Worm (Caenorhabditis elegans) whole organism, young adult: ENCODE results near the gene T27A1.3.
A peak's percentile ranks its signal among the peaks of the same experiment; 100 is the strongest.

Experiments used
- B0336.3 ChIP-seq: fragments of 200-800 bp; sonication (Bioruptor generic); IDR thresholded peaks from 2 replicates; pipeline ENCODE4 v1.3.6; 2022; ENCODE audit warnings: missing genetic modification characterization, missing compliant biosample characterization
- F33H1.4 ChIP-seq: fragments of 200-800 bp; sonication (Bioruptor generic); IDR thresholded peaks from 2 replicates; pipeline ENCODE4 v1.3.6; 2022; ENCODE audit warnings: missing genetic modification reagents, missing genetic modification characterization, missing compliant biosample characterization
- F49E8.2 ChIP-seq: sonication (generic microtip); optimal IDR thresholded peaks from 3 replicates; lab custom pipeline; 2017; ENCODE audit warnings: missing genetic modification characterization, mild to moderate bottlenecking, missing compliant biosample characterization, antibody characterized with exemption, moderate library complexity; ENCODE audit not compliant: insufficient read depth
- ZK185.1 ChIP-seq: sonication (generic microtip); optimal IDR thresholded peaks from 2 replicates; lab custom pipeline; 2016; ENCODE audit warnings: mild to moderate bottlenecking, missing genetic modification characterization, missing compliant biosample characterization; ENCODE audit not compliant: poor library complexity, severe bottlenecking
- ama-1 ChIP-seq, 3 experiments: fragments of 150-350 bp in 1 of 3; sonication (generic microtip) in 2 of 3; optimal IDR thresholded peaks; 2 replicates each; lab custom pipeline; 2014 to 2018; ENCODE audit warnings: missing biosample characterization in 2 of 3, missing genetic modification characterization in 2 of 3, missing genetic modification reagents in 2 of 3
- aptf-2 ChIP-seq: fragments of 200-800 bp; sonication (Bioruptor generic); conservative IDR thresholded peaks from 2 replicates; pipeline ENCODE4 v1.3.6; 2022; ENCODE audit warnings: missing genetic modification reagents, missing genetic modification characterization, missing compliant biosample characterization
- attf-3 ChIP-seq: fragments of 200-800 bp; sonication (Bioruptor generic); conservative IDR thresholded peaks from 2 replicates; pipeline ENCODE4 v1.3.6; 2022; ENCODE audit warnings: missing genetic modification reagents, missing genetic modification characterization, missing compliant biosample characterization
- attf-5 ChIP-seq: fragments of 200-800 bp; sonication (Bioruptor generic); optimal IDR thresholded peaks from 2 replicates; lab custom pipeline; 2018; ENCODE audit warnings: mild to moderate bottlenecking, missing genetic modification characterization, missing compliant biosample characterization
- cebp-2 ChIP-seq: fragments of 200-800 bp; sonication (Bioruptor generic); IDR thresholded peaks from 2 replicates; pipeline ENCODE4 v1.3.6; 2022; ENCODE audit warnings: missing genetic modification characterization, missing compliant biosample characterization
- ceh-27 ChIP-seq: fragments of 200-800 bp; sonication (Bioruptor generic); optimal IDR thresholded peaks from 2 replicates; lab custom pipeline; 2018; ENCODE audit warnings: mild to moderate bottlenecking, missing genetic modification characterization, moderate library complexity, missing compliant biosample characterization
- ceh-58 ChIP-seq: fragments of 200-800 bp; sonication (Bioruptor generic); IDR thresholded peaks from 2 replicates; pipeline ENCODE4 v1.3.6; 2022; ENCODE audit warnings: missing genetic modification characterization, missing compliant biosample characterization
- ceh-91 ChIP-seq: fragments of 200-800 bp; sonication (Bioruptor generic); IDR thresholded peaks from 2 replicates; pipeline ENCODE4 v1.3.6; 2022; ENCODE audit warnings: missing genetic modification reagents, missing genetic modification characterization, missing compliant biosample characterization
- die-1 ChIP-seq: sonication (generic microtip); optimal IDR thresholded peaks from 2 replicates; lab custom pipeline; 2016; ENCODE audit warnings: missing genotype, mild to moderate bottlenecking, missing genetic modification characterization, missing compliant biosample characterization
- dox-1 ChIP-seq: fragments of 200-800 bp; sonication (Bioruptor generic); IDR thresholded peaks from 2 replicates; pipeline ENCODE4 v1.3.6; 2022; ENCODE audit warnings: missing genetic modification reagents, missing genetic modification characterization, missing compliant biosample characterization
- egl-18 ChIP-seq: fragments of 200-800 bp; sonication (Bioruptor generic); IDR thresholded peaks from 2 replicates; pipeline ENCODE4 v1.3.6; 2022; ENCODE audit warnings: missing genetic modification reagents, missing genetic modification characterization, missing compliant biosample characterization
- ekl-4 ChIP-seq: fragments of 200-800 bp; sonication (Bioruptor generic); IDR thresholded peaks from 2 replicates; pipeline ENCODE4 v1.3.6; 2022; ENCODE audit warnings: missing genetic modification reagents, missing genetic modification characterization, missing compliant biosample characterization
- hlh-12 ChIP-seq: sonication (generic microtip); optimal IDR thresholded peaks from 2 replicates; lab custom pipeline; 2016; ENCODE audit warnings: missing genetic modification characterization, missing compliant biosample characterization
- hrde-1 ChIP-seq: sonication (generic microtip); optimal IDR thresholded peaks from 2 replicates; lab custom pipeline; 2016; ENCODE audit warnings: missing genetic modification characterization, mild to moderate bottlenecking, missing compliant biosample characterization, moderate library complexity, missing genotype, missing genetic modification reagents, borderline replicate concordance
- hsf-1 ChIP-seq: fragments of 200-800 bp; sonication (Bioruptor generic); IDR thresholded peaks from 2 replicates; pipeline ENCODE4 v1.3.6; 2022; ENCODE audit warnings: missing genetic modification reagents, missing genetic modification characterization, missing compliant biosample characterization
- lag-1 ChIP-seq: fragments of 200-800 bp; sonication (Bioruptor generic); IDR thresholded peaks from 2 replicates; pipeline ENCODE4 v1.3.6; 2022; ENCODE audit warnings: missing genetic modification reagents, missing genetic modification characterization, missing compliant biosample characterization
- let-607 ChIP-seq, 2 experiments: fragments of 200-800 bp in 1 of 2; sonication (Bioruptor generic) in 1 of 2; sonication (generic microtip) in 1 of 2; optimal IDR thresholded peaks; 2 replicates each; lab custom pipeline; 2016 to 2018; ENCODE audit warnings: mild to moderate bottlenecking in 2 of 2, missing compliant biosample characterization in 2 of 2, missing genetic modification characterization in 2 of 2, moderate library complexity in 2 of 2, missing genotype in 1 of 2
- lin-35 ChIP-seq, 3 experiments: fragments of 150-350 bp in 2 of 3; sonication (generic microtip) in 1 of 3; optimal IDR thresholded peaks; 2 replicates each; lab custom pipeline; 2014 to 2018; ENCODE audit warnings: missing biosample characterization in 3 of 3, missing genetic modification characterization in 3 of 3, missing genetic modification reagents in 3 of 3
- lsl-1 ChIP-seq: fragments of 200-800 bp; sonication (Bioruptor generic); optimal IDR thresholded peaks from 2 replicates; lab custom pipeline; 2018; ENCODE audit warnings: mild to moderate bottlenecking, missing genetic modification characterization, moderate library complexity, missing compliant biosample characterization
- mes-4 ChIP-seq: sonication (generic microtip); optimal IDR thresholded peaks from 2 replicates; lab custom pipeline; 2016; ENCODE audit warnings: missing genotype, missing genetic modification characterization, missing compliant biosample characterization
- nhr-90 ChIP-seq: sonication (generic microtip); optimal IDR thresholded peaks from 2 replicates; lab custom pipeline; 2016; ENCODE audit warnings: missing genotype, mild to moderate bottlenecking, missing genetic modification characterization, missing compliant biosample characterization
- pbrm-1 ChIP-seq: fragments of 200-800 bp; sonication (Bioruptor generic); IDR thresholded peaks from 2 replicates; pipeline ENCODE4 v1.3.6; 2022; ENCODE audit warnings: missing genetic modification reagents, missing genetic modification characterization, missing compliant biosample characterization
- rcor-1 ChIP-seq: fragments of 200-800 bp; sonication (Bioruptor generic); IDR thresholded peaks from 2 replicates; pipeline ENCODE4 v1.3.6; 2022; ENCODE audit warnings: missing genetic modification reagents, missing genetic modification characterization, missing compliant biosample characterization
- rec-8 ChIP-seq, 2 experiments: sonication (generic microtip); optimal IDR thresholded peaks; 2 replicates each; lab custom pipeline; 2016; ENCODE audit warnings: mild to moderate bottlenecking in 2 of 2, missing genetic modification characterization in 2 of 2, missing genetic modification reagents in 2 of 2, missing genotype in 2 of 2, missing biosample characterization in 1 of 2, missing compliant biosample characterization in 1 of 2, moderate library complexity in 1 of 2
- sdz-38 ChIP-seq: sonication (generic microtip); optimal IDR thresholded peaks from 2 replicates; lab custom pipeline; 2016; ENCODE audit warnings: missing genotype, missing genetic modification characterization, missing compliant biosample characterization
- sea-2 ChIP-seq: fragments of 200-800 bp; sonication (Bioruptor generic); IDR thresholded peaks from 2 replicates; pipeline ENCODE4 v1.3.6; 2022; ENCODE audit warnings: missing genetic modification characterization, missing compliant biosample characterization
- snpc-4 ChIP-seq, 5 experiments: fragments of 150-350 bp in 1 of 5; sonication (generic microtip) in 4 of 5; optimal IDR thresholded peaks; 2 replicates each; lab custom pipeline; 2014 to 2018; ENCODE audit warnings: missing genetic modification characterization in 5 of 5, missing biosample characterization in 3 of 5, antibody characterized with exemption in 2 of 5, mild to moderate bottlenecking in 2 of 5, missing compliant biosample characterization in 2 of 5, missing genotype in 2 of 5, moderate library complexity in 2 of 5, missing genetic modification reagents in 1 of 5
- somi-1 ChIP-seq: fragments of 200-800 bp; sonication (Bioruptor generic); optimal IDR thresholded peaks from 2 replicates; lab custom pipeline; 2018; ENCODE audit warnings: mild to moderate bottlenecking, missing genetic modification characterization, missing compliant biosample characterization
- sptf-2 ChIP-seq: fragments of 200-800 bp; sonication (Bioruptor generic); optimal IDR thresholded peaks from 2 replicates; lab custom pipeline; 2018; ENCODE audit warnings: mild to moderate bottlenecking, missing genetic modification characterization, missing compliant biosample characterization
- tlf-1 ChIP-seq: fragments of 200-800 bp; sonication (Bioruptor generic); optimal IDR thresholded peaks from 2 replicates; lab custom pipeline; 2018; ENCODE audit warnings: mild to moderate bottlenecking, missing genetic modification characterization, missing compliant biosample characterization
- xnd-1 ChIP-seq: sonication (generic microtip); optimal IDR thresholded peaks from 2 replicates; lab custom pipeline; 2016; ENCODE audit warnings: missing genotype, missing genetic modification reagents, missing genetic modification characterization, missing compliant biosample characterization
- zim-3 ChIP-seq: sonication (generic microtip); optimal IDR thresholded peaks from 2 replicates; lab custom pipeline; 2017; ENCODE audit warnings: mild to moderate bottlenecking, missing genetic modification characterization, moderate library complexity, missing compliant biosample characterization
- ztf-22 ChIP-seq: fragments of 200-800 bp; sonication (Bioruptor generic); optimal IDR thresholded peaks from 2 replicates; lab custom pipeline; 2018; ENCODE audit warnings: mild to moderate bottlenecking, missing genetic modification characterization, moderate library complexity, missing compliant biosample characterization
- ztf-25 ChIP-seq: fragments of 200-800 bp; sonication (Bioruptor generic); IDR thresholded peaks from 2 replicates; pipeline ENCODE4 v1.3.6; 2022; ENCODE audit warnings: missing genetic modification reagents, missing genetic modification characterization, missing compliant biosample characterization

The T27A1.3 gene

ce11 chrII:568776-569175 lies 33.5 kb downstream of the T27A1.3 start, which contains the start of gene W08F4.5:
Gene W08F4.5 (minus strand): TSS chrII:568876.
- TF ChIP-seq snpc-4 (GFP tag; optimal IDR thresholded peaks at IDR 0.05; lab: Kevin White, UChicago) = no peak
- no peak for TF ChIP-seq snpc-4 (tag; optimal IDR thresholded peaks at IDR 0.05; lab: Kevin White, UChicago)
- no peak for TF ChIP-seq aptf-2 (GFP tag; lab: Robert Waterston, UW)
- no peak for TF ChIP-seq ceh-91
- TF ChIP-seq somi-1 (GFP tag; lab: Kevin White, UChicago) = no peak
- TF ChIP-seq rec-8 (tag; optimal IDR thresholded peaks at IDR 0.05; lab: Kevin White, UChicago) = no peak
- TF ChIP-seq ama-1 (optimal IDR thresholded peaks at IDR 0.05; lab: Kevin White, UChicago) = no peak
- TF ChIP-seq ama-1 (GFP tag; optimal IDR thresholded peaks at IDR 0.05; lab: Kevin White, UChicago) = no peak
- no peak for TF ChIP-seq dox-1 (GFP tag; lab: Robert Waterston, UW)
- no peak for TF ChIP-seq attf-3 (GFP tag; lab: Robert Waterston, UW)
- TF ChIP-seq, all 124 proteins: peak for 0

- TF ChIP-seq ceh-27 (GFP tag; lab: Kevin White, UChicago) = no peak
- TF ChIP-seq ztf-25 (GFP tag; lab: Robert Waterston, UW) = no peak
- no peak for TF ChIP-seq rcor-1 (GFP tag; lab: Robert Waterston, UW)
- no peak for TF ChIP-seq hsf-1
- no peak for TF ChIP-seq die-1 (tag; lab: Kevin White, UChicago)
- TF ChIP-seq mes-4 = no peak
- no peak for TF ChIP-seq let-607 (tag; optimal IDR thresholded peaks at IDR 0.05; lab: Kevin White, UChicago)
- TF ChIP-seq ama-1 (optimal IDR thresholded peaks at IDR 0.05; lab: Kevin White, UChicago) = no peak
- TF ChIP-seq ama-1 (GFP tag; optimal IDR thresholded peaks at IDR 0.05; lab: Kevin White, UChicago) = no peak
- TF ChIP-seq ZK185.1 = no peak
- no peak for TF ChIP-seq sptf-2 (GFP tag; lab: Kevin White, UChicago)
- no peak for TF ChIP-seq ztf-22 (GFP tag; lab: Kevin White, UChicago)
- no peak for TF ChIP-seq xnd-1
- no peak for TF ChIP-seq pbrm-1 (GFP tag; lab: Robert Waterston, UW)
- TF ChIP-seq B0336.3 (GFP tag; lab: Robert Waterston, UW) = no peak
- TF ChIP-seq sdz-38 (tag; lab: Kevin White, UChicago) = no peak
Observed at ce11 chrII:572010-572409, 36.7 kb downstream of the T27A1.3 start, which contains the start of gene mlt-8. Gene mlt-8 (minus strand): TSS chrII:572110.

- 0 out of 2 replicates have a peak, but pooled peaks have one; percentile 16 for TF ChIP-seq aptf-2 (GFP tag; lab: Robert Waterston, UW)
- TF ChIP-seq lag-1 (GFP tag; lab: Robert Waterston, UW) = 0 out of 2 replicates have a peak, but pooled peaks have one; percentile 26
- TF ChIP-seq, all 124 proteins: peak for 2; not testable (repeated sequence) for 122
Observed at ce11 chrII:573580-573979, 38.3 kb downstream of the T27A1.3 start.

ce11 chrII:574064-574463 lies 38.7 kb downstream of the T27A1.3 start:
- no peak for TF ChIP-seq nhr-90 (tag; lab: Kevin White, UChicago)

- TF ChIP-seq ceh-58 (GFP tag; lab: Robert Waterston, UW) (no peak), hrde-1 (tag; lab: Kevin White, UChicago) (peak; percentile 42), B0336.3 (GFP tag; lab: Robert Waterston, UW) (peak; percentile 26; the same call in 1 of the 2 replicates), attf-5 (no peak), die-1 (tag; lab: Kevin White, UChicago) (no peak), snpc-4 (GFP tag; optimal IDR thresholded peaks at IDR 0.05; lab: Kevin White, UChicago) (no peak), snpc-4 (tag; optimal IDR thresholded peaks at IDR 0.05; lab: Kevin White, UChicago) (no peak), ama-1 (optimal IDR thresholded peaks at IDR 0.05; lab: Kevin White, UChicago) (no peak), ama-1 (GFP tag; optimal IDR thresholded peaks at IDR 0.05; lab: Kevin White, UChicago) (peak in 1 of 2 experiments; percentile 38), lin-35 (GFP tag; optimal IDR thresholded peaks at IDR 0.05; lab: Kevin White, UChicago) (no peak), cebp-2 (GFP tag; lab: Robert Waterston, UW) (no peak), F33H1.4 (GFP tag; lab: Robert Waterston, UW) (no peak), lsl-1 (GFP tag; lab: Kevin White, UChicago) (no peak), tlf-1 (GFP tag; lab: Kevin White, UChicago) (no peak), egl-18 (GFP tag; lab: Robert Waterston, UW) (no peak), zim-3 (no peak), ekl-4 (0 out of 2 replicates have a peak, but pooled peaks have one; percentile 12), hlh-12 (no peak), sea-2 (GFP tag; lab: Robert Waterston, UW) (no peak), sptf-2 (GFP tag; lab: Kevin White, UChicago) (no peak), F49E8.2 (tag; lab: Kevin White, UChicago) (no peak)
Observed at ce11 chrII:577632-578031, 42.3 kb downstream of the T27A1.3 start, which contains the start of gene W08F4.7. Gene W08F4.7 (minus strand): TSS chrII:577732.
